Worm (Caenorhabditis elegans): ENCODE data around the gene F59A6.3.

DNA sequence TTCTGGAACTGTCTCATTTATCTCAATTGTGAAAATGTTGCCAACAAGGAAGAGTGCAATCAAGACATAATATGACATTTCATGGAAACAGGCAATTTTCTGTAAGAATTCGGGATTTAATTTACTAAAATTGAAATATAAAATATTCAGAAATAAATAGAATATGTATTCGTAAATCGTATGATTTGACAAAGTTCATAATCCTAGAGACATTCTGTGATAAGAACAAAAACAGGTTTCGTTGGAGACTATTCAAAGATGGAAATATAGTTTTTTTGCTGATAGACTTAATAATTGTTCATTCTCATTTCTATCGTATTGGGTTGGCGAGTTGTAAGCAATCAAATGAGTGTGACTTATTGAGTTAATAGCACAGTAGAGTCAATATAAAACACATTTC lies 49.9 kb downstream of the F59A6.3 start, which contains the start of gene C27A2.12:
- TF ChIP-seq ces-1 (GFP tag; optimal IDR thresholded peaks at IDR 0.05) (no peak), nhr-28 (tag; optimal IDR thresholded peaks at IDR 0.05) (no peak), grh-1 (GFP tag; IDR thresholded peaks at IDR 0.05) (no peak), aly-2 (tag; optimal IDR thresholded peaks at IDR 0.05) (no peak), jun-1 (tag; optimal IDR thresholded peaks at IDR 0.05) (no peak)

Data from whole organism, L1 larva.